Fruit fly (Drosophila melanogaster) ovary, adult (tissue): ENCODE measurements around the gene Zn72D.

Experiments
- CG17801 ChIP-seq: fragments of 200-800 bp; optimal IDR thresholded peaks from 2 replicates; lab custom pipeline; 2019; ENCODE audit warnings: missing biosample characterization, mild to moderate bottlenecking, missing genetic modification characterization, moderate library complexity; ENCODE audit not compliant: partially characterized antibody

The Zn72D gene

dm6 chr3L:16131264-16132066 is 19.0 kb upstream of the Zn72D start, which contains the start of the genes Trs20 and elg1:
TSS of gene Trs20 (minus strand) at chr3L:16131632.
TSS of gene elg1 (plus strand) at chr3L:16132028.
- no peak for TF ChIP-seq CG17801 (GFP tag; lab: Kevin White, UChicago)

dm6 chr3L:16128973-16129745 is 16.7 kb upstream of the Zn72D start, which contains the start of gene SsRbeta:
TSS of gene SsRbeta (plus strand) at chr3L:16129617.
- TF ChIP-seq CG17801 (GFP tag; lab: Kevin White, UChicago), result no peak

dm6 chr3L:16128481-16128972 is 16.1 kb upstream of the Zn72D start, which contains the start of gene Pgm1:
TSS of gene Pgm1 (minus strand) at chr3L:16128531.
- peak; percentile 89 for TF ChIP-seq CG17801 (GFP tag; lab: Kevin White, UChicago)

dm6 chr3L:16121791-16122190 is 9.4 kb upstream of the Zn72D start, which contains the start of gene Strump:
TSS of gene Strump (plus strand) at chr3L:16122002.
- TF ChIP-seq CG17801 (GFP tag; lab: Kevin White, UChicago), result peak; percentile 8

dm6 chr3L:16113607-16114337 is 1.3 kb upstream of the Zn72D start:
- peak; percentile 84 for TF ChIP-seq CG17801 (GFP tag; lab: Kevin White, UChicago)

- TF ChIP-seq CG17801 (GFP tag; lab: Kevin White, UChicago), result no peak
Measured at dm6 chr3L:16113003-16113606, 679 bp upstream of the Zn72D start, which contains the start of gene Taf4. TSS of gene Taf4 (plus strand) at chr3L:16113212.

- TF ChIP-seq CG17801 (GFP tag; lab: Kevin White, UChicago), result peak; percentile 73
Measured at dm6 chr3L:16105528-16105927, 6.9 kb downstream of the Zn72D start, which contains the start of the genes IntS9 and CG43295. TSS of gene IntS9 (minus strand) at chr3L:16105627. TSS of gene CG43295 (plus strand) at chr3L:16105852.

- no peak for TF ChIP-seq CG17801 (GFP tag; lab: Kevin White, UChicago)
Measured at dm6 chr3L:16100059-16100458, 12.4 kb downstream of the Zn72D start, which contains the start of gene IleRS-m. TSS of gene IleRS-m (plus strand) at chr3L:16100280.

- TF ChIP-seq CG17801 (GFP tag; lab: Kevin White, UChicago), result no peak
Measured at dm6 chr3L:16097393-16097884, 15.0 kb downstream of the Zn72D start, which contains the start of the genes CG13074 and ATPsynbetaL. TSS of gene CG13074 (minus strand) at chr3L:16097493. TSS of gene ATPsynbetaL (plus strand) at chr3L:16097834.

dm6 chr3L:16090330-16090803 is 22.1 kb downstream of the Zn72D start, which contains the start of the genes CG5235 and ClC-c:
TSS of gene CG5235 (minus strand) at chr3L:16090392.
TSS of gene ClC-c (plus strand) at chr3L:16090454.
- TF ChIP-seq CG17801 (GFP tag; lab: Kevin White, UChicago), result peak; percentile 28

dm6 chr3L:16087323-16087816 is 25.1 kb downstream of the Zn72D start, which contains the start of gene Tasp1:
TSS of gene Tasp1 (minus strand) at chr3L:16087525.
- peak; percentile 57 for TF ChIP-seq CG17801 (GFP tag; lab: Kevin White, UChicago)

- no peak for TF ChIP-seq CG17801 (GFP tag; lab: Kevin White, UChicago)
Measured at dm6 chr3L:16083693-16084092, 28.7 kb downstream of the Zn72D start, which contains the start of gene CG13075. TSS of gene CG13075 (plus strand) at chr3L:16083993.

- no peak for TF ChIP-seq CG17801 (GFP tag; lab: Kevin White, UChicago)
Measured at dm6 chr3L:16082251-16082650, 30.2 kb downstream of the Zn72D start, which contains the start of gene CG33258. TSS of gene CG33258 (plus strand) at chr3L:16082551.
